Worm (Caenorhabditis elegans): ENCODE measurements around the gene glt-6.

Gene glt-6

DNA sequence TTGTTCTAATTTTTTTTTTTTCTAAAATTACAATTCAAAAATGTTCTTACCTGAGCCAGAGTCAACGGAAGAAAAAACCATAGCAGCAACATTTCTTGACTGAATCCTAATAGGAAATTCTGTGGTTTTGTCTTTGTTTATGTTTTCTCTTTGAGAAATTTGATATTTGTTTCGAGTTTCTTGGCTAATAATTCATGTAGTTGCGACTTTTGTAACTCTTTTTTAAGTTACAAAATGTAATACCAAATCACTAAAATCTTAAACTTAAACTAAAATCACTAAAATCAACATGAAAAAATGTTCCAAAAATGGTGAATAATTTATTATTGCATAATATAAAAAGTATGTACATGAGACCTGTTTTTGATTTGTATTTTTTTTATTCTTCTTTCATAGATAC is 5.7 kb upstream of the glt-6 start, which contains the start of gene egas-4:
egas-4 (minus strand) TSS at position 101 of the 400 bp plus-strand sequence.
- no peak for TF ChIP-seq spr-3 (GFP tag; optimal IDR thresholded peaks at IDR 0.05)
- no peak for TF ChIP-seq rbr-2 (tag; optimal IDR thresholded peaks at IDR 0.05)
- TF ChIP-seq gei-8 (GFP tag; optimal IDR thresholded peaks at IDR 0.05) = no peak
- no peak for TF ChIP-seq ctbp-1 (GFP tag; IDR thresholded peaks at IDR 0.05)
- no peak for TF ChIP-seq zip-2 (tag; optimal IDR thresholded peaks at IDR 0.05)
- TF ChIP-seq ceh-20 (GFP tag; IDR thresholded peaks at IDR 0.05) = no peak
- TF ChIP-seq nhr-111 (GFP tag; optimal IDR thresholded peaks at IDR 0.05) = no peak
- TF ChIP-seq mdt-29 (GFP tag; IDR thresholded peaks at IDR 0.05) = no peak
- no peak for TF ChIP-seq fos-1 (tag; optimal IDR thresholded peaks at IDR 0.05)
- TF ChIP-seq set-16 (GFP tag; IDR thresholded peaks at IDR 0.05) = no peak
- TF ChIP-seq dmd-8 (GFP tag; IDR thresholded peaks at IDR 0.05) = no peak
- no peak for TF ChIP-seq mep-1 (tag; optimal IDR thresholded peaks at IDR 0.05)
- no peak for TF ChIP-seq unc-130 (GFP tag; optimal IDR thresholded peaks at IDR 0.05)
- no peak for TF ChIP-seq ceh-44 (GFP tag; IDR thresholded peaks at IDR 0.05)
- no peak for TF ChIP-seq cey-2 (tag; optimal IDR thresholded peaks at IDR 0.05; ENCODE audit: borderline replicate concordance, insufficient read depth)

DNA sequence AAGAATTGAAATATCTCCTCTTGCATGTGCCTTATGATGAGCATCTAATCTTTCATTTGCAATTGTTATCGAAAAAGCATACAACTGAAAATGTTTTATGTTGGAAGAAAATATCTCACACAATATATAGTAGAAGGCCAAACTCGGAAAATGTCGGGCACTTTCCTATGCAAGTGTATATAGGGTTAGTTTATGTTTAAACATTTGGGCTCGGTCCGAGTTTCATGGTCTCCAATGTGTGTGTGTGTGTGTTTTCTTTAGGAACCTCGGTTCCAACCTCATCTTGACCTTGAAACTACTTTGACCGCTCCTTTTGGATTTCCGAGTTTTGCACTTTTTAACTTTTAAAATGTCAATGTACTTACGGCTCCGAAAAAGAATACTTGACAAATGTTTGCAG is 4.1 kb upstream of the glt-6 start:
- TF ChIP-seq daf-19 (GFP tag; conservative IDR thresholded peaks at IDR 0.05) (0 out of 2 replicates have a peak, but pooled peaks have one; percentile 18), snpc-4 (tag; optimal IDR thresholded peaks at IDR 0.05) (peak; percentile 49), dmd-8 (GFP tag; IDR thresholded peaks at IDR 0.05) (0 out of 2 replicates have a peak, but pooled peaks have one; percentile 15), tra-1 (GFP tag; IDR thresholded peaks at IDR 0.05) (no peak), ceh-62 (tag; optimal IDR thresholded peaks at IDR 0.05) (no peak), nhr-6 (tag; optimal IDR thresholded peaks at IDR 0.05) (no peak), pha-4 (GFP tag; IDR thresholded peaks at IDR 0.05) (no peak), pha-4 (tag; optimal IDR thresholded peaks at IDR 0.05) (no peak), aly-2 (tag; optimal IDR thresholded peaks at IDR 0.05) (no peak), Y5F2A.4 (GFP tag; optimal IDR thresholded peaks at IDR 0.05) (no peak), ctbp-1 (GFP tag; IDR thresholded peaks at IDR 0.05) (no peak), lin-13 (GFP tag; optimal IDR thresholded peaks at IDR 0.05) (no peak), saeg-2 (GFP tag; IDR thresholded peaks at IDR 0.05) (no peak), Y105C5A.15 (GFP tag; IDR thresholded peaks at IDR 0.05) (no peak), Y75B8A.6 (GFP tag; IDR thresholded peaks at IDR 0.05) (no peak), nhr-42 (GFP tag; IDR thresholded peaks at IDR 0.05) (no peak), dve-1 (tag; optimal IDR thresholded peaks at IDR 0.05; ENCODE audit: insufficient read depth) (peak; percentile 14), fos-1 (tag; optimal IDR thresholded peaks at IDR 0.05) (no peak), skn-1 (tag; optimal IDR thresholded peaks at IDR 0.05) (no peak), duxl-1 (tag; optimal IDR thresholded peaks at IDR 0.05; ENCODE audit: poor library complexity) (no peak), ceh-82 (tag; optimal IDR thresholded peaks at IDR 0.05) (no peak), lin-38 (GFP tag; IDR thresholded peaks at IDR 0.05) (no peak), nhr-41 (GFP tag; IDR thresholded peaks at IDR 0.05) (no peak), daf-16 (GFP tag; optimal IDR thresholded peaks at IDR 0.05) (peak in 1 of 2 experiments; percentile 19), daf-16 (tag; optimal IDR thresholded peaks at IDR 0.05) (no peak), arid-1 (GFP tag; conservative IDR thresholded peaks at IDR 0.05) (0 out of 2 replicates have a peak, but pooled peaks have one; percentile 33), nhr-11 (tag; optimal IDR thresholded peaks at IDR 0.05) (no peak), F44E2.7 (GFP tag; IDR thresholded peaks at IDR 0.05) (no peak), mdl-1 (tag; optimal IDR thresholded peaks at IDR 0.05) (no peak), ceh-28 (tag; optimal IDR thresholded peaks at IDR 0.05) (no peak), F49E8.2 (tag; optimal IDR thresholded peaks at IDR 0.05; ENCODE audit: borderline replicate concordance) (no peak), D1046.2 (GFP tag; IDR thresholded peaks at IDR 0.05) (no peak), F26F4.8 (GFP tag; conservative IDR thresholded peaks at IDR 0.05) (peak; percentile 61; the same call in 1 of the 2 replicates), aha-1 (tag) (peak; percentile 55), ceh-20 (GFP tag; IDR thresholded peaks at IDR 0.05) (no peak)

All from whole organism, L4 larva.